Worm (Caenorhabditis elegans) whole organism, L3 larva: ENCODE results near the gene F40G12.11.

Experiments
- ceh-9 ChIP-seq: sonication (generic microtip); optimal IDR thresholded peaks from 2 replicates; lab custom pipeline; 2018; ENCODE audit warnings: missing biosample characterization, missing genetic modification characterization
- eor-1 ChIP-seq, 2 experiments: fragments of 150-350 bp; optimal IDR thresholded peaks; 2 replicates each; lab custom pipeline; 2014 to 2018; ENCODE audit warnings: missing biosample characterization in 2 of 2, missing genetic modification characterization in 2 of 2
- fos-1 ChIP-seq: fragments of 150-350 bp; optimal IDR thresholded peaks from 2 replicates; lab custom pipeline; 2014; ENCODE audit warnings: missing biosample characterization, missing genetic modification characterization
- jun-1 ChIP-seq: fragments of 150-350 bp; optimal IDR thresholded peaks from 2 replicates; lab custom pipeline; 2014; ENCODE audit warnings: missing biosample characterization, missing genetic modification reagents, missing genetic modification characterization
- nhr-11 ChIP-seq: fragments of 150-350 bp; optimal IDR thresholded peaks from 2 replicates; lab custom pipeline; 2014; ENCODE audit warnings: missing biosample characterization, missing genetic modification characterization
- nhr-28 ChIP-seq: fragments of 150-350 bp; optimal IDR thresholded peaks from 2 replicates; lab custom pipeline; 2014; ENCODE audit warnings: missing biosample characterization, missing genetic modification characterization
- nhr-77 ChIP-seq: fragments of 150-350 bp; optimal IDR thresholded peaks from 2 replicates; lab custom pipeline; 2014; ENCODE audit warnings: missing biosample characterization, missing genetic modification characterization
- skn-1 ChIP-seq: fragments of 150-350 bp; optimal IDR thresholded peaks from 2 replicates; lab custom pipeline; 2014; ENCODE audit warnings: missing biosample characterization, missing genetic modification characterization

The F40G12.11 gene

DNA sequence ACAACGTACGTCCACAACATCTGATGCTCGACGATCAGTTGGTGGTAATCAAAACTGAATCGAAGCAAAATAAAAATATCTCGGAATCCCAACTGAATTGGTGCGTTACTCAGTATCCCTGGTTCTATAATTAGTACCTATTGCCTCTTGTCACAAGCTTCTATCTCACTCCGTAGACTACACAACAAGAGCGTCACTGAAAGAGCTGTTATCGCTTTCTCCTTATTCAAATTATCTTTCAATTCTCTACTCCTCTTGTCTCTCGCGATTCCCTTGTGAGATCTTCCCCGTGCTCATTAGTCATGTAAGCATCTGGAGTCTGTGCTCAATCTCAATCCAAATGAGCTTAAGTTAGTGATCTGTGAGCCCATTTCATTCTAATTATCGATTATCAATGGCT, 50.7 kb downstream of the F40G12.11 start, which contains the start of gene srm-6:
Gene srm-6 (plus strand): TSS at position 301 of the 400 bp plus-strand sequence.
- no peak for TF ChIP-seq nhr-11 (tag; lab: Kevin White, UChicago)
- no peak for TF ChIP-seq fos-1
- TF ChIP-seq jun-1 (tag; lab: Kevin White, UChicago) = no peak
- no peak for TF ChIP-seq nhr-28
- no peak for TF ChIP-seq nhr-77 (tag; lab: Kevin White, UChicago)
- no peak for TF ChIP-seq eor-1 (tag; optimal IDR thresholded peaks at IDR 0.05; lab: Kevin White, UChicago)
- no peak for TF ChIP-seq ceh-9 (tag; lab: Kevin White, UChicago)
- TF ChIP-seq skn-1 = no peak
